Fruit fly (Drosophila melanogaster): ENCODE measurements around the gene AIF.

Gene AIF

DNA sequence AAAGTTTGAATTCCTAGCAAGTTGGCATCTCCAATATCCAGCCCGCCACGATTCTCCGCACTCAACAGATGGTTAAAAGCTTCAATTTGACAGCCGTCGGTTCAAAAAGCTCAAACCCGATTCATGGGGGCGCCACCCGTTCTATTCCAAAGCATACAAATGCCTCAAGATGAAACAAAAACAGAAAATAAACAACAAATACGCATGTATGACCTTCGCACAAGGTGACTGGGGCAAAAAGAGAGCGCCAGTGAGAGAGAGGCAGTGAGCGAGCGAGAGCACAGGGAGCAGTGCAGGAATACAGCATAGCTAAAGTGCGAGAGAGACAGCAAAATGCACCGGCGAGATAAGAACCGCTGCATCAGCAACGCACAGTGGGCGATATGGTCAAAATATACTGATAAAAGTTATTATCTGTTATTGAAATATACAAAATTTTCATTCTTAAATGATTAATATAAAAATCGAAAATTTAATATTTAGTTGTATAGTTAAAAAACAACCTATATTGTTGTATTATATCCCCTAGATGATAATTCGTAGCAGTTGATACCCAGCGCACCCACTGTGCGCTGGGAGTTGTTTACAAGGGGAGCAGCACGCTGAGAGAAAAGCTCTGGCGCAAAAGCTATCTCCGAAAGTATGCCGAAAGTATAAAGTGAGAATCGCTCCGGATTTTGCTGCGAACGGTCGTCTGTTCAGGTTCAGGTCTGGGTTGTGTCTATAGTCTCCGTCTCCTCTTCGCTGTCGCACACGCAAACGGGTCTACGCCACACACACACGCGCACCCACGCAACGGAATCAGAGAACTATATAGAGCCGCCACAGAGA, 21.2 kb upstream of the AIF start, which contains the start of gene Glyp (continued):
- TF ChIP-seq dmrt11E (tag; optimal IDR thresholded peaks at IDR 0.05) = peak; percentile 86
- TF ChIP-seq bigmax (GFP tag; optimal IDR thresholded peaks at IDR 0.05) = no peak
- peak; percentile 89 for TF ChIP-seq onecut (GFP tag; IDR thresholded peaks at IDR 0.05)
- peak; percentile 59; the same call in 1 of the 2 replicates for TF ChIP-seq CG10959 (GFP tag; IDR thresholded peaks at IDR 0.05)
- TF ChIP-seq fru (optimal IDR thresholded peaks at IDR 0.05) = no peak
- TF ChIP-seq scrt (GFP tag; optimal IDR thresholded peaks at IDR 0.05) = peak; percentile 97
- TF ChIP-seq Hr3 (GFP tag; optimal IDR thresholded peaks at IDR 0.05) = peak; percentile 97
- peak; percentile 92 for TF ChIP-seq exex (tag; optimal IDR thresholded peaks at IDR 0.05)
- peak; percentile 97 for TF ChIP-seq corto (GFP tag; optimal IDR thresholded peaks at IDR 0.05)
- peak; percentile 96 for TF ChIP-seq CG9932 (GFP tag; IDR thresholded peaks at IDR 0.05)
- TF ChIP-seq Hmx (GFP tag; optimal IDR thresholded peaks at IDR 0.05) = peak; percentile 69
- peak; percentile 89 for TF ChIP-seq psq (GFP tag; optimal IDR thresholded peaks at IDR 0.05)
- peak; percentile 87; the same call in 2 of the 3 replicates for TF ChIP-seq CG2889 (GFP tag; IDR thresholded peaks at IDR 0.05)
- TF ChIP-seq Hr39 (optimal IDR thresholded peaks at IDR 0.05) = no peak
- TF ChIP-seq Dek (tag; optimal IDR thresholded peaks at IDR 0.05) = peak; percentile 97
- peak; percentile 92 for TF ChIP-seq danr (GFP tag; IDR thresholded peaks at IDR 0.05)
- TF ChIP-seq sna (GFP tag; IDR thresholded peaks at IDR 0.05; ENCODE audit: partially characterized antibody) = peak; percentile 65; the same call in 1 of the 2 replicates
- TF ChIP-seq chm (GFP tag; IDR thresholded peaks at IDR 0.05) = peak; percentile 71; the same call in 1 of the 2 replicates
- peak; percentile 95 for TF ChIP-seq CG9817 (tag; optimal IDR thresholded peaks at IDR 0.05)
- TF ChIP-seq CG15269 (tag; optimal IDR thresholded peaks at IDR 0.05) = peak; percentile 98
- TF ChIP-seq hb (GFP tag; IDR thresholded peaks at IDR 0.05; ENCODE audit: partially characterized antibody) = no peak
- peak; percentile 96 for TF ChIP-seq stc (GFP tag; IDR thresholded peaks at IDR 0.05)
- no peak for TF ChIP-seq Neu2 (GFP tag; optimal IDR thresholded peaks at IDR 0.05; ENCODE audit: borderline replicate concordance)
- TF ChIP-seq al (GFP tag; IDR thresholded peaks at IDR 0.05) = peak; percentile 94
- TF ChIP-seq unpg (GFP tag; optimal IDR thresholded peaks at IDR 0.05) = peak; percentile 98
- peak; percentile 89 for TF ChIP-seq CG4404 (GFP tag; IDR thresholded peaks at IDR 0.05)
- peak; percentile 85 for TF ChIP-seq CG5953 (GFP tag; IDR thresholded peaks at IDR 0.05)
- TF ChIP-seq CG4360 (GFP tag; IDR thresholded peaks at IDR 0.05) = peak; percentile 60
- peak; percentile 78 for TF ChIP-seq gt (GFP tag; IDR thresholded peaks at IDR 0.05)
- TF ChIP-seq Rx (GFP tag; IDR thresholded peaks at IDR 0.05) = peak; percentile 91
- peak; percentile 89 for TF ChIP-seq Awh (GFP tag; IDR thresholded peaks at IDR 0.05)
- peak; percentile 96 for TF ChIP-seq tio (GFP tag; optimal IDR thresholded peaks at IDR 0.05)
- TF ChIP-seq kay (GFP tag; optimal IDR thresholded peaks at IDR 0.05) = peak; percentile 94
- TF ChIP-seq CG9797 (GFP tag; optimal IDR thresholded peaks at IDR 0.05) = peak; percentile 62
- TF ChIP-seq sisA (GFP tag; IDR thresholded peaks at IDR 0.05) = peak; percentile 90
- TF ChIP-seq Xbp1 (GFP tag; optimal IDR thresholded peaks at IDR 0.05) = peak; percentile 96
- TF ChIP-seq Dfd (GFP tag; optimal IDR thresholded peaks at IDR 0.05) = no peak
- peak; percentile 25 for TF ChIP-seq Sry-δ (GFP tag; optimal IDR thresholded peaks at IDR 0.05)
- TF ChIP-seq kni (GFP tag; optimal IDR thresholded peaks at IDR 0.05) = peak; percentile 90
- TF ChIP-seq Asciz (GFP tag; optimal IDR thresholded peaks at IDR 0.05) = peak; percentile 97
- peak; percentile 96 for TF ChIP-seq CG1233 (GFP tag; optimal IDR thresholded peaks at IDR 0.05)
- no peak; the same call in 2 of the 3 replicates for TF ChIP-seq HLH4C (GFP tag; IDR thresholded peaks at IDR 0.05; ENCODE audit: partially characterized antibody)
- peak; percentile 93 for TF ChIP-seq CG32772 (GFP tag; IDR thresholded peaks at IDR 0.05)
- peak; percentile 94 for TF ChIP-seq ranshi (GFP tag; IDR thresholded peaks at IDR 0.05)
- peak; percentile 93 for TF ChIP-seq Taf1 (GFP tag; IDR thresholded peaks at IDR 0.05)
- TF ChIP-seq ttk (GFP tag; IDR thresholded peaks at IDR 0.05) = peak; percentile 93
- TF ChIP-seq shn (GFP tag; optimal IDR thresholded peaks at IDR 0.05) = peak; percentile 65
- peak; percentile 78 for TF ChIP-seq dimm (GFP tag; IDR thresholded peaks at IDR 0.05)
- TF ChIP-seq CG7271 (tag; optimal IDR thresholded peaks at IDR 0.05) = peak; percentile 81
- TF ChIP-seq tin (GFP tag; optimal IDR thresholded peaks at IDR 0.05) = peak; percentile 94
